Worm (Caenorhabditis elegans) whole organism, L1 larva: ENCODE measurements around the gene dsl-2.

Experiments used
- C16A3.4 ChIP-seq: fragments of 150-350 bp; optimal IDR thresholded peaks from 2 replicates; lab custom pipeline; 2014; ENCODE audit warnings: missing biosample characterization, missing genetic modification characterization
- aha-1 ChIP-seq: fragments of 150-350 bp; optimal IDR thresholded peaks from 2 replicates; lab custom pipeline; 2014; ENCODE audit warnings: missing biosample characterization, missing genetic modification characterization
- alr-1 ChIP-seq: fragments of 200-800 bp; sonication (Bioruptor generic); optimal IDR thresholded peaks from 2 replicates; lab custom pipeline; 2018; ENCODE audit warnings: borderline replicate concordance, mild to moderate bottlenecking, missing genetic modification characterization, missing compliant biosample characterization
- ama-1 ChIP-seq: fragments of 150-350 bp; optimal IDR thresholded peaks from 2 replicates; lab custom pipeline; 2014
- ceh-8 ChIP-seq: fragments of 200-800 bp; sonication (Bioruptor generic); optimal IDR thresholded peaks from 2 replicates; lab custom pipeline; 2018; ENCODE audit warnings: mild to moderate bottlenecking, missing genetic modification characterization, moderate library complexity, missing compliant biosample characterization
- ceh-88 ChIP-seq: fragments of 200-800 bp; sonication (Bioruptor generic); IDR thresholded peaks from 2 replicates; pipeline ENCODE4 v1.3.6; 2022; ENCODE audit warnings: missing genetic modification characterization, missing compliant biosample characterization
- ceh-90 ChIP-seq: sonication (generic microtip); optimal IDR thresholded peaks from 2 replicates; lab custom pipeline; 2016; ENCODE audit warnings: missing genetic modification characterization, missing compliant biosample characterization
- ces-1 ChIP-seq: fragments of 150-350 bp; optimal IDR thresholded peaks from 2 replicates; lab custom pipeline; 2014; ENCODE audit warnings: missing biosample characterization, missing genetic modification reagents, missing genetic modification characterization
- efl-1 ChIP-seq, 4 experiments: fragments of 150-350 bp; optimal IDR thresholded peaks in 3 of 4; peaks in 1 of 4; 1 replicate in 1 of 4; 2 replicates in 3 of 4; lab custom pipeline; 2014; ENCODE audit warnings: missing biosample characterization in 2 of 4, missing genetic modification characterization in 2 of 4, missing genetic modification reagents in 2 of 4
- egl-27 ChIP-seq, 2 experiments: fragments of 150-350 bp in 1 of 2; sonication (generic microtip); optimal IDR thresholded peaks; 3 replicates each; lab custom pipeline; 2017 to 2018; ENCODE audit warnings: missing biosample characterization in 2 of 2, missing genetic modification characterization in 2 of 2, missing genetic modification reagents in 2 of 2
- elt-2 ChIP-seq: sonication (generic microtip); optimal IDR thresholded peaks from 2 replicates; lab custom pipeline; 2016; ENCODE audit warnings: missing genetic modification characterization, mild to moderate bottlenecking, inconsistent platforms, missing compliant biosample characterization, missing genetic modification reagents
- ets-5 ChIP-seq: fragments of 200-800 bp; sonication (Bioruptor generic); IDR thresholded peaks from 2 replicates; pipeline ENCODE4 v1.3.6; 2022; ENCODE audit warnings: missing genetic modification characterization, missing compliant biosample characterization
- fkh-10 ChIP-seq: sonication (generic microtip); optimal IDR thresholded peaks from 2 replicates; lab custom pipeline; 2017; ENCODE audit warnings: missing biosample characterization, missing genetic modification reagents, missing genetic modification characterization
- fkh-8 ChIP-seq: sonication (generic microtip); optimal IDR thresholded peaks from 2 replicates; lab custom pipeline; 2016; ENCODE audit warnings: mild to moderate bottlenecking, missing genetic modification characterization, missing compliant biosample characterization
- grh-1 ChIP-seq: fragments of 200-800 bp; sonication (Bioruptor generic); IDR thresholded peaks from 2 replicates; pipeline ENCODE4 v1.3.6; 2022; ENCODE audit warnings: missing genetic modification reagents, missing genetic modification characterization, missing compliant biosample characterization
- isw-1 ChIP-seq: fragments of 200-800 bp; sonication (Bioruptor generic); IDR thresholded peaks from 2 replicates; pipeline ENCODE4 v1.3.6; 2022; ENCODE audit warnings: missing genetic modification characterization, missing compliant biosample characterization
- jun-1 ChIP-seq: fragments of 150-350 bp; optimal IDR thresholded peaks from 2 replicates; lab custom pipeline; 2014; ENCODE audit warnings: missing biosample characterization, missing genetic modification reagents, missing genetic modification characterization
- lin-13 ChIP-seq: fragments of 150-350 bp; optimal IDR thresholded peaks from 2 replicates; lab custom pipeline; 2014; ENCODE audit warnings: missing biosample characterization, missing genetic modification reagents, missing genetic modification characterization
- lin-15B ChIP-seq: fragments of 150-350 bp; sonication (generic microtip); optimal IDR thresholded peaks from 3 replicates; lab custom pipeline; 2014; ENCODE audit warnings: missing biosample characterization, missing genetic modification characterization
- lsy-2 ChIP-seq, 2 experiments: fragments of 150-350 bp; optimal IDR thresholded peaks; 2 replicates each; lab custom pipeline; 2014; ENCODE audit warnings: missing biosample characterization in 2 of 2, missing genetic modification characterization in 2 of 2
- mdl-1 ChIP-seq, 2 experiments: fragments of 150-350 bp; optimal IDR thresholded peaks; 2 replicates each; lab custom pipeline; 2014 to 2017; ENCODE audit warnings: missing biosample characterization in 2 of 2, missing genetic modification characterization in 2 of 2, inconsistent platforms in 1 of 2
- mef-2 ChIP-seq: fragments of 150-350 bp; optimal IDR thresholded peaks from 2 replicates; lab custom pipeline; 2014; ENCODE audit warnings: missing biosample characterization, missing genetic modification characterization
- nhr-12 ChIP-seq: sonication (generic microtip); optimal IDR thresholded peaks from 2 replicates; lab custom pipeline; 2017; ENCODE audit warnings: missing biosample characterization, missing genetic modification characterization
- nhr-28 ChIP-seq: fragments of 150-350 bp; optimal IDR thresholded peaks from 2 replicates; lab custom pipeline; 2014; ENCODE audit warnings: missing biosample characterization, missing genetic modification characterization
- nhr-71 ChIP-seq: sonication (generic microtip); optimal IDR thresholded peaks from 2 replicates; lab custom pipeline; 2016; ENCODE audit warnings: mild to moderate bottlenecking, missing genetic modification characterization, moderate library complexity, missing compliant biosample characterization
- nhr-76 ChIP-seq: sonication (generic microtip); optimal IDR thresholded peaks from 2 replicates; lab custom pipeline; 2017; ENCODE audit warnings: missing biosample characterization, missing genetic modification characterization
- nhr-77 ChIP-seq: fragments of 150-350 bp; optimal IDR thresholded peaks from 2 replicates; lab custom pipeline; 2014; ENCODE audit warnings: missing biosample characterization, missing genetic modification characterization
- nhr-85 ChIP-seq: sonication (generic microtip); peaks from one replicate; lab custom pipeline; 2016; ENCODE audit warnings: missing genetic modification characterization, inconsistent platforms, missing compliant biosample characterization
- pax-3 ChIP-seq: fragments of 200-800 bp; sonication (Bioruptor generic); optimal IDR thresholded peaks from 2 replicates; lab custom pipeline; 2018; ENCODE audit warnings: mild to moderate bottlenecking, missing genetic modification characterization, moderate library complexity, missing compliant biosample characterization
- snu-23 ChIP-seq: sonication (generic microtip); optimal IDR thresholded peaks from 2 replicates; lab custom pipeline; 2016; ENCODE audit warnings: missing genetic modification characterization, missing compliant biosample characterization
- sup-37 ChIP-seq: fragments of 200-800 bp; sonication (Bioruptor generic); optimal IDR thresholded peaks from 2 replicates; lab custom pipeline; 2018; ENCODE audit warnings: mild to moderate bottlenecking, missing genetic modification characterization, missing compliant biosample characterization
- tbx-2 ChIP-seq: sonication (generic microtip); optimal IDR thresholded peaks from 2 replicates; lab custom pipeline; 2016; ENCODE audit warnings: missing genetic modification characterization, missing compliant biosample characterization
- unc-30 ChIP-seq: sonication (generic microtip); optimal IDR thresholded peaks from 2 replicates; lab custom pipeline; 2017; ENCODE audit warnings: missing biosample characterization, missing genetic modification characterization
- unc-62 ChIP-seq: fragments of 150-350 bp; optimal IDR thresholded peaks from 2 replicates; lab custom pipeline; 2014; ENCODE audit warnings: missing biosample characterization, missing genetic modification reagents, missing genetic modification characterization
- unc-86 ChIP-seq: sonication (generic microtip); optimal IDR thresholded peaks from 2 replicates; lab custom pipeline; 2016; ENCODE audit warnings: missing genetic modification characterization, missing compliant biosample characterization
- xbp-1 ChIP-seq: sonication (generic microtip); optimal IDR thresholded peaks from 2 replicates; lab custom pipeline; 2016; ENCODE audit warnings: missing genetic modification characterization, missing compliant biosample characterization
- zip-4 ChIP-seq: fragments of 200-800 bp; sonication (Bioruptor generic); optimal IDR thresholded peaks from 2 replicates; lab custom pipeline; 2018; ENCODE audit warnings: mild to moderate bottlenecking, missing genetic modification characterization, moderate library complexity, missing compliant biosample characterization
- ztf-4 ChIP-seq: fragments of 150-350 bp; optimal IDR thresholded peaks from 2 replicates; lab custom pipeline; 2014; ENCODE audit warnings: missing biosample characterization, missing genetic modification characterization

The dsl-2 gene

DNA sequence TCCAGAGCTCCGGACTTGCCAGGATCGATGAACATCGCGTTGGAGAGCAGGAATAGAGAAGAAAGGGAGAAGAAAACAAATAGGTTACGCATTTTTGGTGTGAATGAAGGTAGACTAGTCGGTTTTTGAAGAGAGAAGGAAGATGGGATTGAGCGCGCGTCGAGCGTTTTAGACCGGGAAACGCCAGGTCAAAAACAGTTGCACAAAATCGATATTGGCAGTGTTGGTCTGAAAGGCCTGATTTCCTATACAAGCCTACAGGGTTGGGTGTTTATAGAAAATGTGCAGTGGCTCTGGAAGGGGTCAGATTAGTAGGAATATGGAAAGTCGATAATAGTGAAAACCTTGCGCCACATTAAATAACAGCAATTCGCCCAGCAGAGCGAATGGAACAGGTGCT is at the start of gene dsl-2:
Gene dsl-2 (minus strand): TSS at position 101 of the 400 bp plus-strand sequence.
- no peak for TF ChIP-seq unc-62 (GFP tag; lab: Kevin White, UChicago)
- TF ChIP-seq nhr-85 (tag; lab: Kevin White, UChicago) = peak; percentile 6

ce11 chrIV:1251242-1251911 is 46.6 kb upstream of the dsl-2 start, which contains the start of the genes clec-166 and F38A1.6:
Gene clec-166, minus strand, starts transcription at chrIV:1251342.
Gene F38A1.6, plus strand, starts transcription at chrIV:1251861.
- TF ChIP-seq zip-4 (no peak), efl-1 (optimal IDR thresholded peaks at IDR 0.05; lab: Kevin White, UChicago) (no peak), efl-1 (GFP tag; optimal IDR thresholded peaks at IDR 0.05 in 1 of 2; lab: Kevin White, UChicago) (peak in 1 of 2 experiments; percentile 75)

DNA sequence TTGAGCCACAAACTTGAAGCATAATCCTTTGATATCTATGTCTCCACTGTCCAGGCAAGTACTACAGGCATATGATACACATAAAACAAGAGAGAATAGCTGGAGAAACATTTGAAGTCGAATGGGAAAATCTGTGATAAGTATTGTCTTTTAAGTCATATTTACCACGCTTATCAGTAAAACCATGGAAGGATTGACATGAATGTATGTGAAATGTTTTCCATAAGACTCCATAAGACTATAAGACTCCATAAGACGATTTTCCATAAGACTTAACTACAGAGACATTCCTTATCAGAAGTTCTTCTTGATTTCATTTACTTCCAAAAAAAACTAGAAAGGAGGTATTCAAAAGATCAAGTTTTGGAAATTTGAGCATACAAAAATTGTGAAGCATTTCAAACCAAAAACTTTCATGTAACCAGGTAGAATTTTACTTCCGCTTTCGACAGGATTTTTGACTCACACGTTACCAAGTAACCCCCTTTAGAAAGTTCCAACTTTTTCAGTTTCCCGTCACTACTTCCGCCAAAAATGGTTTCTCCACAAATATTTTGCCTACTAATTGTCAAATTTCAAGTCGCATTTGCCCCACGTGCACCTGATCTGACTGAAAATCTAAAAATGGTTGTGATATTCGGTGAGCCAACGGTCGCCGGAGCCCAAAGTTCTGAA is 42.1 kb upstream of the dsl-2 start, which contains the start of the genes clec-165 and F38A1.11:
Gene clec-165 (minus strand): TSS at position 125 of the 675 bp plus-strand sequence.
Gene F38A1.11 (plus strand): TSS at position 625 of the 675 bp plus-strand sequence.
- TF ChIP-seq elt-2 (tag; lab: Kevin White, UChicago) = peak; percentile 84
- no peak for TF ChIP-seq grh-1 (GFP tag; lab: Robert Waterston, UW)
- TF ChIP-seq lsy-2 (tag; optimal IDR thresholded peaks at IDR 0.05; lab: Kevin White, UChicago) = no peak
- TF ChIP-seq pax-3 (tag; lab: Kevin White, UChicago) = no peak
- no peak for TF ChIP-seq lin-15B (tag; lab: Kevin White, UChicago)

DNA sequence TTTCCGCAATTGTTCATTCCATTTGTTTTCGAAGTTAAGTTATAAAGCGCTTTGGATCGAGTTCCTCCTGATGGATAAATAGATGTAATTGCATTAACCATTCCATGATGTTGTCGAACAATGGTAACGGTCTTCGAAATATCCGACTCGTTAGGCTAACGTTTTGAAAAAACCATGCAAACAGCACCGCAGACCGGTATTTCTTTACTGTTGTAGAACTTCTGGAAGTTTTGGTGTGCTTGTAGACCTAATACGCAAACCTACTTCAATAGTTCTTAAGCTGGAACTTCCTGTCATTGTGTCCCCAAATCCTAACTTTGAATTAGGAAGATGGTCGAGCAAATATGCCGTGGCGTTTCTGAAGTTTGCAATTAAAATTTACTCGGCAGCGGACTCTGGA is 40.5 kb upstream of the dsl-2 start, which contains the start of gene F38A1.9:
Gene F38A1.9 (minus strand): TSS at position 101 of the 400 bp plus-strand sequence.
- TF ChIP-seq unc-86 (no peak), zip-4 (no peak), fkh-8 (tag; lab: Kevin White, UChicago) (no peak), efl-1 (optimal IDR thresholded peaks at IDR 0.05; lab: Kevin White, UChicago) (no peak), efl-1 (GFP tag; optimal IDR thresholded peaks at IDR 0.05 in 1 of 2; lab: Kevin White, UChicago) (peak in 1 of 2 experiments; percentile 65)

- TF ChIP-seq mdl-1 (tag; optimal IDR thresholded peaks at IDR 0.05; lab: Kevin White, UChicago) (no peak), fkh-10 (GFP tag; lab: Kevin White, UChicago) (no peak), jun-1 (tag; lab: Kevin White, UChicago) (no peak), ama-1 (lab: Kevin White, UChicago) (no peak), ces-1 (no peak), sup-37 (GFP tag; lab: Kevin White, UChicago) (no peak)
These were observed 38.5 kb upstream of the dsl-2 start, which contains the start of gene F38A1.15 for ce11 chrIV:1243295-1243694. Gene F38A1.15, minus strand, starts transcription at chrIV:1243395.

- no peak for TF ChIP-seq ztf-4
- TF ChIP-seq isw-1 (GFP tag; lab: Robert Waterston, UW) = peak; percentile 24; the same call in 1 of the 2 replicates
- TF ChIP-seq fkh-10 (GFP tag; lab: Kevin White, UChicago) = no peak
- no peak for TF ChIP-seq nhr-77 (tag; lab: Kevin White, UChicago)
- TF ChIP-seq tbx-2 (tag; lab: Kevin White, UChicago) = peak; percentile 61
- no peak for TF ChIP-seq sup-37 (GFP tag; lab: Kevin White, UChicago)
- no peak for TF ChIP-seq aha-1
- TF ChIP-seq nhr-85 (tag; lab: Kevin White, UChicago) = peak; percentile 69
- TF ChIP-seq efl-1 (optimal IDR thresholded peaks at IDR 0.05; lab: Kevin White, UChicago) = peak; percentile 94 to 98
- TF ChIP-seq efl-1 (GFP tag; optimal IDR thresholded peaks at IDR 0.05 in 1 of 2; lab: Kevin White, UChicago) = peak; percentile 95 to 99
- TF ChIP-seq egl-27 (tag; optimal IDR thresholded peaks at IDR 0.05; lab: Kevin White, UChicago) = no peak
- TF ChIP-seq ces-1 = no peak
- no peak for TF ChIP-seq ceh-8 (GFP tag; lab: Kevin White, UChicago)
- no peak for TF ChIP-seq nhr-71 (tag; lab: Kevin White, UChicago)
- peak; percentile 39 for TF ChIP-seq lin-13 (GFP tag; lab: Kevin White, UChicago)
- TF ChIP-seq elt-2 (tag; lab: Kevin White, UChicago) = no peak
- TF ChIP-seq nhr-76 (tag; lab: Kevin White, UChicago) = no peak
- TF ChIP-seq nhr-28 (tag; lab: Kevin White, UChicago) = no peak
- TF ChIP-seq jun-1 (tag; lab: Kevin White, UChicago) = peak; percentile 27
- no peak for TF ChIP-seq alr-1
- TF ChIP-seq mef-2 (tag; lab: Kevin White, UChicago) = no peak
- no peak for TF ChIP-seq unc-30
- TF ChIP-seq nhr-12 (tag; lab: Kevin White, UChicago) = no peak
- peak; percentile 46 for TF ChIP-seq C16A3.4 (tag; lab: Kevin White, UChicago)
- peak; percentile 50 for TF ChIP-seq xbp-1 (tag; lab: Kevin White, UChicago)
- no peak for TF ChIP-seq ceh-88 (GFP tag; lab: Robert Waterston, UW)
- no peak for TF ChIP-seq ceh-90
- TF ChIP-seq lsy-2 (tag; optimal IDR thresholded peaks at IDR 0.05; lab: Kevin White, UChicago) = peak; percentile 78 to 84
- TF ChIP-seq ets-5 (GFP tag; lab: Robert Waterston, UW) = no peak
- peak; percentile 74 for TF ChIP-seq snu-23 (GFP tag; lab: Kevin White, UChicago)
These were observed 34.9 kb upstream of the dsl-2 start, which contains the start of gene F38A1.8 for ce11 chrIV:1239686-1240085. Gene F38A1.8, minus strand, starts transcription at chrIV:1239852.
